Fruit fly (Drosophila melanogaster) Kc167 (cell line): ENCODE results near the gene Gli.
"Not testable (repeated sequence)": the region's sequence is repeated elsewhere in the genome, so short reads cannot be mapped to it uniquely, and the experiment has no call there.

Experiments used
- Myc ChIP-seq: fragments of >200 bp; optimal IDR thresholded peaks from 2 replicates; lab custom pipeline; 2017; ENCODE audit warnings: missing external identifiers
- Sin3A ChIP-seq: fragments of >200 bp; optimal IDR thresholded peaks from 2 replicates; lab custom pipeline; 2018; ENCODE audit warnings: missing external identifiers
- insv ChIP-seq: fragments of >200 bp; optimal IDR thresholded peaks from 3 replicates; lab custom pipeline; 2018; ENCODE audit warnings: missing external identifiers
- psq ChIP-seq: fragments of >200 bp; optimal IDR thresholded peaks from 2 replicates; lab custom pipeline; 2017; ENCODE audit warnings: missing external identifiers
- ttk ChIP-seq: sonication (Bioruptor generic); optimal IDR thresholded peaks from 2 replicates; lab custom pipeline; 2017; ENCODE audit warnings: missing external identifiers

DNA sequence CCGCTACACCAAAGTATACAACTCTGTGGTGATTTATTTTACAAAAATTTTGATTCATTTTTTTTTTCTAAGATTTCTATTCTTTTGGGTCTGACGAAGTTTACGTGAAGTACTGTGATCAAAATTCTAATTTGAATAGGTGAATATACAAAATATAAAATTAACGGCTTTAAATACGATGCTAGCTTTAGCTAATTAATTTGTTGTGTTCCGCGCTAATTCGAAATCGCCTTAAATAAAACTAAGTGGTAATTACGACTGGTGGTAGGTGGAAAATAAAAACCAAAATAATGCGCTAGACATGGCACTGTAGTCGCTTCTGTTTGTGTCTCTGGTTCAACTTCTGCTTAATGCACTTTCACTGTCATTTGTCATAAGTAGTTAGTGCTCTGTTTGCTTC is 51.6 kb downstream of the Gli start, which contains the start of gene CG43924:
- not testable (repeated sequence) for TF ChIP-seq psq, ttk, Myc, Sin3A, insv (lab: Kevin White, UChicago)
